Worm (Caenorhabditis elegans): ENCODE results near the gene C47D12.4.

ce11 chrII:11658854-11659253 is 22.7 kb upstream of the C47D12.4 start:
- TF ChIP-seq elt-1 (tag; optimal IDR thresholded peaks at IDR 0.05) = no peak
- no peak for TF ChIP-seq blmp-1 (tag; optimal IDR thresholded peaks at IDR 0.05; ENCODE audit: insufficient read depth)
- TF ChIP-seq nhr-10 (tag; optimal IDR thresholded peaks at IDR 0.05) = no peak
- TF ChIP-seq lsy-2 (tag; optimal IDR thresholded peaks at IDR 0.05) = no peak
- TF ChIP-seq unc-39 (tag; optimal IDR thresholded peaks at IDR 0.05) = no peak
- TF ChIP-seq aly-2 (tag; optimal IDR thresholded peaks at IDR 0.05) = no peak
- no peak for TF ChIP-seq ztf-11 (tag; optimal IDR thresholded peaks at IDR 0.05)
- TF ChIP-seq nhr-12 (tag; optimal IDR thresholded peaks at IDR 0.05) = no peak
- no peak for TF ChIP-seq ztf-4 (tag; optimal IDR thresholded peaks at IDR 0.05)
- TF ChIP-seq nhr-237 (tag; optimal IDR thresholded peaks at IDR 0.05) = no peak
- no peak for TF ChIP-seq lin-39 (tag; optimal IDR thresholded peaks at IDR 0.05)
- no peak for TF ChIP-seq nhr-11 (tag; optimal IDR thresholded peaks at IDR 0.05)
- no peak for TF ChIP-seq unc-62 (GFP tag; optimal IDR thresholded peaks at IDR 0.05)
- no peak for TF ChIP-seq ceh-82 (tag; optimal IDR thresholded peaks at IDR 0.05)
